Worm (Caenorhabditis elegans): Measurements from ENCODE around the gene ral-1.

ral-1 gene

DNA sequence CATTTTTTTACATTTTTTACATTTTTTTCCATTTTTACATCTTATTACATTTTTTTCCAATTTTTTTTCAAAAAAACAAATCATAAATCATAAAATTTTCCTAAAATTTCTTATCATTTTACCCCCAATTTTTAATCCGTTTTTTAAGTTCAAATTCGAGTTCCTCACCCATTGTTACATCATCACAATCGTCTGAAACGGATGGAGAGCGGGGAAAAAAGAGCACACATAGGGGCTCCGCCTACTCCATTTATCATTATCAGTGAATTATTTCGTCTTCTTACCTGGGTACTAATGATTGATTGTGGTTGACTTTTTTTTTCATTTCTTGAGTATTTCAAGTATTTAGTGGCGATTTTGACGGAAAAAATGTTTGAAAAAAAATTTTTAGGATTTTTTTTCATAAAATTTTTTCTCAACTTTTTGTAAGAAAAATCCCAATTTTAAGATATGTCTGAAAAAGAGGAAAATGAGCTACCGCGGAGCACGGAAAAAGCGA, 29.2 kb upstream of the ral-1 start, which contains the start of gene mfsd-8:
Gene mfsd-8 (plus strand): TSS at position 449 of the 499 bp plus-strand sequence.
- TF ChIP-seq gmeb-2 (tag; optimal IDR thresholded peaks at IDR 0.05) (no peak), unc-86 (tag; optimal IDR thresholded peaks at IDR 0.05) (no peak), elt-4 (tag; optimal IDR thresholded peaks at IDR 0.05) (no peak), ceh-22 (tag; optimal IDR thresholded peaks at IDR 0.05) (no peak), dve-1 (tag; optimal IDR thresholded peaks at IDR 0.05) (no peak), K09A11.1 (tag; optimal IDR thresholded peaks at IDR 0.05; ENCODE audit: insufficient read depth) (no peak), ceh-19 (GFP tag; optimal IDR thresholded peaks at IDR 0.05) (no peak), fax-1 (tag; optimal IDR thresholded peaks at IDR 0.05) (no peak), ceh-48 (tag; optimal IDR thresholded peaks at IDR 0.05) (no peak), K02D7.2 (tag; optimal IDR thresholded peaks at IDR 0.05) (no peak), ceh-18 (tag; optimal IDR thresholded peaks at IDR 0.05) (no peak), dmd-4 (tag; optimal IDR thresholded peaks at IDR 0.05; ENCODE audit: borderline replicate concordance) (no peak), nhr-11 (tag; optimal IDR thresholded peaks at IDR 0.05) (no peak), hlh-6 (tag; optimal IDR thresholded peaks at IDR 0.05) (no peak), lim-6 (tag; optimal IDR thresholded peaks at IDR 0.05) (no peak), pqm-1 (tag; optimal IDR thresholded peaks at IDR 0.05) (no peak)

ce11 chrIII:3294283-3294793, 16.8 kb upstream of the ral-1 start, which contains the start of the genes Y53G8AR.8 and Y53G8AR.6:
Y53G8AR.8 (minus strand) TSS chrIII:3294330.
Y53G8AR.6 (plus strand) TSS chrIII:3294743.
- peak; percentile 74 for TF ChIP-seq unc-42 (tag; optimal IDR thresholded peaks at IDR 0.05)
- TF ChIP-seq che-1 (tag; optimal IDR thresholded peaks at IDR 0.05): no peak
- TF ChIP-seq pax-1 (tag; optimal IDR thresholded peaks at IDR 0.05): peak; percentile 4

DNA sequence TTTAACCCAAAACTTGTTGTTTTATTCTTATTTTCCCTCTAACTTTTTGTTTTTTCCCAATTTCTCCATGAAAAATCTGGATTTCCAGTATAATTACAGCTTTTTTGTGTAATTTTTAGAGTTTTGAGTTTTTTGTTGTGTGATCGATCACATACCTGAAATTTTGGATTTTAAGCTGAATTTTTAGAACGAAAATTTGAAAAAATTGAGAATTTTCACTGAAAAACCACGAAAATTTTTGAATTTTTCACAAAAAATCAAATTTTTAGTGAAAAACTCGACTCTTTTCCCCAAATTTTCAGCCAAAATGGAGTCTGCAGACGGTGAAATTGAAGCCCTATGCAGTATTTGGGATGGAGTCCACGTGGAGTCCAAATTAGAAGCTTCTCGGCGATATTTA, 14.0 kb upstream of the ral-1 start, which contains the start of gene Y53G8AR.5:
Gene Y53G8AR.5 (plus strand): TSS at position 301 of the 400 bp plus-strand sequence.
- TF ChIP-seq unc-42 (tag; optimal IDR thresholded peaks at IDR 0.05) (no peak), lin-11 (tag; optimal IDR thresholded peaks at IDR 0.05) (no peak), che-1 (tag; optimal IDR thresholded peaks at IDR 0.05) (no peak), ceh-9 (tag; optimal IDR thresholded peaks at IDR 0.05) (no peak), F13H6.1 (tag; optimal IDR thresholded peaks at IDR 0.05) (no peak), odd-2 (tag; optimal IDR thresholded peaks at IDR 0.05) (no peak), unc-55 (GFP tag; optimal IDR thresholded peaks at IDR 0.05) (no peak), hlh-13 (GFP tag; optimal IDR thresholded peaks at IDR 0.05) (no peak), sox-4 (tag; optimal IDR thresholded peaks at IDR 0.05) (no peak), madf-2 (tag; optimal IDR thresholded peaks at IDR 0.05) (no peak), pha-4 (tag; optimal IDR thresholded peaks at IDR 0.05) (no peak), C38D4.7 (GFP tag; optimal IDR thresholded peaks at IDR 0.05) (no peak), pha-2 (tag; optimal IDR thresholded peaks at IDR 0.05) (no peak)

- TF ChIP-seq odd-2 (tag; optimal IDR thresholded peaks at IDR 0.05): no peak
- no peak for TF ChIP-seq pag-3 (tag; optimal IDR thresholded peaks at IDR 0.05; ENCODE audit: borderline replicate concordance)
- peak; percentile 1 for TF ChIP-seq ceh-18 (tag; optimal IDR thresholded peaks at IDR 0.05)
- TF ChIP-seq nhr-11 (tag; optimal IDR thresholded peaks at IDR 0.05): no peak
- peak; percentile 83 for TF ChIP-seq rnt-1 (tag; optimal IDR thresholded peaks at IDR 0.05)
- TF ChIP-seq sdc-2 (tag; optimal IDR thresholded peaks at IDR 0.05): no peak
- TF ChIP-seq unc-55 (GFP tag; optimal IDR thresholded peaks at IDR 0.05): peak; percentile 10
- TF ChIP-seq elt-2 (tag; optimal IDR thresholded peaks at IDR 0.05): no peak
Observed at ce11 chrIII:3304554-3304953, 6.6 kb upstream of the ral-1 start.

DNA sequence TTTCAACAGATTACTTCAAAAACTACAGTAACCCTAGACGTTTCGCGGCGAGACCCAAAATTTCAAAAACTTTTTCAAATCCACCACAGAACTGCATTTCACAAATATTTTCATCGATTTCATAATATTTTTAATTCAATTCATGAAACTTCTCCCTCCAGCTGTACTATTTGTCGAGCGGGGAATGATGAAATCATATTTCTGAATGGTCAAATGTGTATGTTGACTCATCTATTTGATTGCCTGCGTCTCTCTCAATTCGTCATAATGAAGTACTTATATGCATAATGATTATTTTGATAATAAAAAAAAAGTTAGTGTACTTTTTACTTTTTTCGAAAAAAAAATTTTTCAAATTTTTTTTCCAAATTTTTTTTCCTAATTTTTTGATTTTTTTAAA, 4.8 kb upstream of the ral-1 start:
- TF ChIP-seq hlh-8 (tag; optimal IDR thresholded peaks at IDR 0.05) (no peak), mec-3 (tag; optimal IDR thresholded peaks at IDR 0.05; ENCODE audit: borderline replicate concordance) (no peak), odd-2 (tag; optimal IDR thresholded peaks at IDR 0.05) (no peak), fkh-10 (GFP tag; optimal IDR thresholded peaks at IDR 0.05) (no peak), F13H6.1 (tag; optimal IDR thresholded peaks at IDR 0.05) (no peak)

All from whole organism, late embryonic.